Fruit fly (Drosophila melanogaster): Measurements from ENCODE around the gene CG7573.
A peak's percentile ranks its signal among the peaks of the same experiment; 100 is the strongest.

Gene CG7573

DNA sequence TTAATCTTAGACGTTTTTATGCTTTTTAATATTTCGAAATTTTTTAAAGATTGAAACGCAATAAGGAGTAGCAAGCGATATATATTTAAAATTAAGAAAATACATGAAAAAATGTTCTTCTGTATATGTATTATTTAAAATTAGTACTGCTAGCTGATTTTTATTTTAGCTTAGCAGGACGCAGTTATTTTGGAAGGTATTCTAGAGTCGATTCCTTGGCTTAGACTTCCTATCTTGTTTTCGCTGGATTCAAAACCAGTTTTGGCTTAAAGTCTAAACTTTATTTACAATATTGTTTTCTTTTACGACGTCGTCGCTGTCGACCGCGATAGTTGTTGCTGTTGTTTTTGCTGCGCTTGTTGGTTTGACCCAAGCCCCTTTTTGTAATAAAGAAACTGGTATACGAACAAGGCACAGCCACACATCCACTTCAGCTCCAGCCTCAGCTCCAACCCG is 17.5 kb downstream of the CG7573 start (continued):
- TF ChIP-seq ara (GFP tag; IDR thresholded peaks at IDR 0.05) = peak; percentile 71; the same call in 1 of the 2 replicates
- peak; percentile 34; the same call in 1 of the 2 replicates for TF ChIP-seq E2f2 (GFP tag; IDR thresholded peaks at IDR 0.05)
- TF ChIP-seq disco-r (GFP tag; optimal IDR thresholded peaks at IDR 0.05) = no peak
- TF ChIP-seq ap (GFP tag; IDR thresholded peaks at IDR 0.05) = 0 out of 2 replicates have a peak, but pooled peaks have one; percentile 30
- TF ChIP-seq Med (GFP tag) = peak; percentile 79
- TF ChIP-seq nerfin-1 (tag; optimal IDR thresholded peaks at IDR 0.05) = peak; percentile 12
- TF ChIP-seq Rfx (GFP tag; IDR thresholded peaks at IDR 0.05) = peak; percentile 47; the same call in 1 of the 2 replicates
- no peak for TF ChIP-seq ham (GFP tag; IDR thresholded peaks at IDR 0.05)
- TF ChIP-seq zfh2 (GFP tag; optimal IDR thresholded peaks at IDR 0.05) = no peak
- peak; percentile 69; the same call in 2 of the 3 replicates for TF ChIP-seq CG11695 (GFP tag; IDR thresholded peaks at IDR 0.05)
- peak; percentile 74 for TF ChIP-seq CoRest (tag; optimal IDR thresholded peaks at IDR 0.05)
- TF ChIP-seq CG11504 (tag; optimal IDR thresholded peaks at IDR 0.05) = peak; percentile 72
- TF ChIP-seq CG17829 (tag; optimal IDR thresholded peaks at IDR 0.05) = peak; percentile 60
- no peak for TF ChIP-seq CG14860 (GFP tag; IDR thresholded peaks at IDR 0.05; ENCODE audit: partially characterized antibody)
- TF ChIP-seq croc (GFP tag; conservative IDR thresholded peaks at IDR 0.05) = peak; percentile 71; the same call in 2 of the 3 replicates
- TF ChIP-seq her (GFP tag; optimal IDR thresholded peaks at IDR 0.05) = no peak
- peak; percentile 55 for TF ChIP-seq CG10366 (GFP tag; IDR thresholded peaks at IDR 0.05)
- TF ChIP-seq CG11085 (GFP tag; IDR thresholded peaks at IDR 0.05) = no peak
- no peak for TF ChIP-seq Hand (GFP tag; optimal IDR thresholded peaks at IDR 0.05)
- peak; percentile 61 for TF ChIP-seq CG18599 (GFP tag; optimal IDR thresholded peaks at IDR 0.05)
- peak; percentile 58 for TF ChIP-seq ssp (GFP tag; IDR thresholded peaks at IDR 0.05)
- TF ChIP-seq CG31388 (GFP tag; optimal IDR thresholded peaks at IDR 0.05) = no peak
- TF ChIP-seq TFAM (GFP tag; optimal IDR thresholded peaks at IDR 0.05) = no peak
- TF ChIP-seq CG12299 (tag; optimal IDR thresholded peaks at IDR 0.05) = peak; percentile 40
- TF ChIP-seq CG13624 (GFP tag; optimal IDR thresholded peaks at IDR 0.05) = no peak
- TF ChIP-seq ase (GFP tag; IDR thresholded peaks at IDR 0.05) = 0 out of 3 replicates have a peak, but pooled peaks have one; percentile 44
- TF ChIP-seq stwl (tag; optimal IDR thresholded peaks at IDR 0.05) = no peak
- TF ChIP-seq YL-1 (GFP tag; optimal IDR thresholded peaks at IDR 0.05) = no peak
- peak; percentile 53 for TF ChIP-seq CG5180 (GFP tag; optimal IDR thresholded peaks at IDR 0.05)
- TF ChIP-seq B-H1 (GFP tag; IDR thresholded peaks at IDR 0.05) = peak; percentile 53
- peak in 1 of 2 experiments; percentile 45 for TF ChIP-seq Hr78 (GFP tag; optimal IDR thresholded peaks at IDR 0.05)
- peak; percentile 48 for TF ChIP-seq CG18619 (GFP tag; optimal IDR thresholded peaks at IDR 0.05)
- peak; percentile 71 for TF ChIP-seq CG6689 (GFP tag; IDR thresholded peaks at IDR 0.05)
- TF ChIP-seq sc (optimal IDR thresholded peaks at IDR 0.05) = no peak
- peak; percentile 29 for TF ChIP-seq sc (GFP tag; optimal IDR thresholded peaks at IDR 0.05)
- TF ChIP-seq tup (GFP tag; optimal IDR thresholded peaks at IDR 0.05) = no peak
- TF ChIP-seq Fer3 (tag; optimal IDR thresholded peaks at IDR 0.05) = peak; percentile 23

DNA sequence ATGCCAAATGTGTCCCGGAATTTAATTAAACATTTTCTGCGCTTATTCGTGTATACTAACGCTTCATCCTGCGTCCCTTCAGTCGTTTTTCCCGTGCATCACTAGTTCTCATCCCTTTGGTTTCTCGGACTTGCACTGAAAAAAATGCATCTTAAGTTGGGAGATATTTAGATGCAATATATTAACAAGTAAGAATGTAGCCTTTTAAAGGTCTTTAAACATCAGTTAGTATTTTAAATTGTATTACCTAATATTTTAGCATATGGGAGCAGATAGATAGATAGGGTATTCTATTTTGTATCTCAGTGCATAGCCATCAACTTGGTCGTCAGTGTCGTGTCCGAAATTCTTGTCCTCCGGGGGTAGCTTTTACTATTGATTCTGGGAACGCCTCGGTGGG is 22.4 kb downstream of the CG7573 start:
- peak; percentile 62 for TF ChIP-seq CG10267 (tag; optimal IDR thresholded peaks at IDR 0.05)
- peak; percentile 32 for TF ChIP-seq CG10654 (GFP tag; optimal IDR thresholded peaks at IDR 0.05)
- TF ChIP-seq lilli (GFP tag; optimal IDR thresholded peaks at IDR 0.05) = peak; percentile 34
- TF ChIP-seq Sox102F (GFP tag; optimal IDR thresholded peaks at IDR 0.05) = peak; percentile 64
- no peak for TF ChIP-seq TFAM (GFP tag; optimal IDR thresholded peaks at IDR 0.05)
- TF ChIP-seq tgo (GFP tag; IDR thresholded peaks at IDR 0.05) = peak; percentile 59; the same call in 2 of the 3 replicates
- TF ChIP-seq CG11093 (GFP tag; IDR thresholded peaks at IDR 0.05) = no peak
- TF ChIP-seq lbe (GFP tag; optimal IDR thresholded peaks at IDR 0.05) = no peak
- TF ChIP-seq ems (GFP tag; optimal IDR thresholded peaks at IDR 0.05) = peak; percentile 45
- no peak for TF ChIP-seq CG12299 (tag; optimal IDR thresholded peaks at IDR 0.05)
- TF ChIP-seq gfzf (GFP tag; optimal IDR thresholded peaks at IDR 0.05) = no peak
- no peak for TF ChIP-seq CG4328 (GFP tag; optimal IDR thresholded peaks at IDR 0.05)
- peak; percentile 59 for TF ChIP-seq CG8765 (GFP tag; IDR thresholded peaks at IDR 0.05)
- no peak for TF ChIP-seq trh (GFP tag; optimal IDR thresholded peaks at IDR 0.05)
- TF ChIP-seq Pdp1 (GFP tag; optimal IDR thresholded peaks at IDR 0.05) = peak in 1 of 2 experiments; percentile 36
- TF ChIP-seq pan (optimal IDR thresholded peaks at IDR 0.05) = no peak
- TF ChIP-seq pan (GFP tag; optimal IDR thresholded peaks at IDR 0.05 in 1 of 2, IDR thresholded peaks at IDR 0.05 in 1 of 2) = peak in 1 of 2 experiments; percentile 39

All from whole organism, embryonic.